Worm (Caenorhabditis elegans) whole organism, midembryonic: ENCODE results near the gene fbxa-164.

Source experiments
- T22C8.4 ChIP-seq: fragments of 200-800 bp; sonication (Bioruptor generic); IDR thresholded peaks from 2 replicates; pipeline ENCODE4 v1.3.6; 2022; ENCODE audit warnings: missing genetic modification characterization, missing compliant biosample characterization
- cog-1 ChIP-seq: sonication (generic microtip); optimal IDR thresholded peaks from 2 replicates; lab custom pipeline; 2016; ENCODE audit warnings: missing genetic modification characterization, missing compliant biosample characterization
- flt-1 ChIP-seq: fragments of 200-800 bp; sonication (Bioruptor generic); IDR thresholded peaks from 2 replicates; pipeline ENCODE4 v1.3.6; 2022; ENCODE audit warnings: missing genetic modification characterization, missing compliant biosample characterization
- klf-2 ChIP-seq: fragments of 200-800 bp; sonication (Bioruptor generic); conservative IDR thresholded peaks from 2 replicates; pipeline ENCODE4 v1.3.6; 2022; ENCODE audit warnings: missing genetic modification reagents, missing genetic modification characterization, missing compliant biosample characterization
- med-1 ChIP-seq: sonication (generic microtip); optimal IDR thresholded peaks from 2 replicates; lab custom pipeline; 2017; ENCODE audit warnings: missing genetic modification characterization, mild to moderate bottlenecking, missing compliant biosample characterization, antibody characterized with exemption, missing genetic modification reagents; ENCODE audit not compliant: insufficient read depth
- ref-1 ChIP-seq: fragments of 200-800 bp; sonication (Bioruptor generic); conservative IDR thresholded peaks from 2 replicates; pipeline ENCODE4 v1.3.6; 2022; ENCODE audit warnings: missing genetic modification reagents, missing genetic modification characterization, missing compliant biosample characterization
- tab-1 ChIP-seq: fragments of 200-800 bp; sonication (Bioruptor generic); IDR thresholded peaks from 2 replicates; pipeline ENCODE4 v1.3.6; 2022; ENCODE audit warnings: missing genetic modification characterization, missing compliant biosample characterization
- ztf-23 ChIP-seq: fragments of 200-800 bp; sonication (Bioruptor generic); IDR thresholded peaks from 2 replicates; pipeline ENCODE4 v1.3.6; 2022; ENCODE audit warnings: missing genetic modification reagents, missing genetic modification characterization, missing compliant biosample characterization

- no peak for TF ChIP-seq klf-2 (GFP tag; lab: Robert Waterston, UW)
- no peak for TF ChIP-seq cog-1
- no peak for TF ChIP-seq T22C8.4 (GFP tag; lab: Robert Waterston, UW)
- no peak for TF ChIP-seq ztf-23
- TF ChIP-seq med-1 (GFP tag; lab: Kevin White, UChicago): no peak
- TF ChIP-seq tab-1 (GFP tag; lab: Robert Waterston, UW): no peak
- no peak for TF ChIP-seq flt-1 (GFP tag; lab: Robert Waterston, UW)
- TF ChIP-seq ref-1 (GFP tag; lab: Robert Waterston, UW): no peak
Observed at ce11 chrII:1576030-1576429, 37.8 kb downstream of the fbxa-164 start, which contains the start of gene K05F6.10.
